Worm (Caenorhabditis elegans): ENCODE measurements around the gene Y53F4B.24.

- TF ChIP-seq ZK546.5 (tag; optimal IDR thresholded peaks at IDR 0.05) (no peak), unc-39 (tag; optimal IDR thresholded peaks at IDR 0.05) (no peak), mdl-1 (tag; optimal IDR thresholded peaks at IDR 0.05) (no peak), snpc-4 (tag; optimal IDR thresholded peaks at IDR 0.05) (no peak), nhr-25 (tag; optimal IDR thresholded peaks at IDR 0.05; ENCODE audit: borderline replicate concordance, insufficient read depth) (no peak), mep-1 (tag; optimal IDR thresholded peaks at IDR 0.05) (no peak), ama-1 (optimal IDR thresholded peaks at IDR 0.05) (no peak), fos-1 (tag; optimal IDR thresholded peaks at IDR 0.05) (no peak), ceh-32 (tag; optimal IDR thresholded peaks at IDR 0.05; ENCODE audit: poor library complexity) (no peak), ceh-28 (tag; optimal IDR thresholded peaks at IDR 0.05) (no peak)
Measured at ce11 chrII:15178494-15178893, 44.3 kb upstream of the Y53F4B.24 start, which contains the start of gene gst-32.

All from whole organism, L4 larva.